Worm (Caenorhabditis elegans): ENCODE results near the gene nstp-6.

- TF ChIP-seq him-1 (tag; optimal IDR thresholded peaks at IDR 0.05) (no peak), W03F9.2 (tag; optimal IDR thresholded peaks at IDR 0.05) (no peak), dao-5 (tag; optimal IDR thresholded peaks at IDR 0.05) (no peak)
These were observed 25.7 kb downstream of the nstp-6 start for ce11 chrIV:3521710-3522109.

Measured in whole organism, L4/young adult.